Worm (Caenorhabditis elegans) whole organism, young adult: Measurements from ENCODE around the gene mcm-6.

Experiments used
- cebp-2 ChIP-seq: fragments of 200-800 bp; sonication (Bioruptor generic); IDR thresholded peaks from 2 replicates; pipeline ENCODE4 v1.3.6; 2022; ENCODE audit warnings: missing genetic modification characterization, missing compliant biosample characterization
- lin-54 ChIP-seq: fragments of 200-800 bp; sonication (Bioruptor generic); optimal IDR thresholded peaks from 2 replicates; lab custom pipeline; 2018; ENCODE audit warnings: mild to moderate bottlenecking, missing genetic modification characterization, missing compliant biosample characterization
- nhr-120 ChIP-seq: fragments of 200-800 bp; sonication (Bioruptor generic); IDR thresholded peaks from 2 replicates; pipeline ENCODE4 v1.3.6; 2022; ENCODE audit warnings: missing genetic modification characterization, missing compliant biosample characterization

- TF ChIP-seq lin-54 (GFP tag; lab: Kevin White, UChicago) = no peak
- no peak for TF ChIP-seq cebp-2 (GFP tag; lab: Robert Waterston, UW)
- no peak for TF ChIP-seq nhr-120 (GFP tag; lab: Robert Waterston, UW)
These were observed 5.1 kb upstream of the mcm-6 start for ce11 chrIII:9789083-9789482.
